Worm (Caenorhabditis elegans): ENCODE results near the gene C34F11.5.

Gene C34F11.5

ce11 chrII:5187934-5188333 lies 7.7 kb upstream of the C34F11.5 start:
- no peak for TF ChIP-seq B0310.2 (tag; optimal IDR thresholded peaks at IDR 0.05)
- no peak for TF ChIP-seq sea-1 (GFP tag; conservative IDR thresholded peaks at IDR 0.05)
- no peak for TF ChIP-seq F13C5.2 (tag; optimal IDR thresholded peaks at IDR 0.05)
- TF ChIP-seq tra-4 (tag; optimal IDR thresholded peaks at IDR 0.05), result no peak
- TF ChIP-seq tbx-11 (GFP tag; IDR thresholded peaks at IDR 0.05), result no peak
- TF ChIP-seq pes-1 (GFP tag; IDR thresholded peaks at IDR 0.05), result no peak
- no peak for TF ChIP-seq ceh-13 (GFP tag; optimal IDR thresholded peaks at IDR 0.05)
- no peak for TF ChIP-seq aly-1 (tag; optimal IDR thresholded peaks at IDR 0.05)
- no peak for TF ChIP-seq tbx-37 (GFP tag; conservative IDR thresholded peaks at IDR 0.05)
- TF ChIP-seq scrt-1 (GFP tag; IDR thresholded peaks at IDR 0.05), result no peak
- TF ChIP-seq hmg-4 (GFP tag; optimal IDR thresholded peaks at IDR 0.05), result no peak
- TF ChIP-seq ceh-36 (tag; optimal IDR thresholded peaks at IDR 0.05), result no peak

DNA sequence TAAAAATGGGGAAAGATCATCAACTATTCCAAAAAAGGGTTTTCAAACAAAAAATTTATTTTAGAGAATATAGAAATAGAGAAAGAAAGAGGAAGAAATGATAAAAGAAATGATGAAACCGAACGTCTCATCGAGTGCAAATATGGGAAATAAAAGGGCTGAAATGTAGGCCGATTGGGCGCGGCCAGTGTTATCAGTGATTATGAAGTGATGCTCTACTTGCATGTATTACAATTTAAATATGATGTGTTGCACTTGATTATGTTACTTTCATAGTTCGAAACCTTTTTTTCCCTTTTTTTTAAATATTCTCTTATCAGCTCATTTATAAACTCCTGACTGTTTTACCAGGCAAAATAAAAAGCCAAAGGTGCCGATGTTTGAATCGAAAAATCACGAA lies 3.8 kb upstream of the C34F11.5 start:
- no peak for TF ChIP-seq sea-1 (GFP tag; conservative IDR thresholded peaks at IDR 0.05)
- no peak for TF ChIP-seq ceh-13 (GFP tag; optimal IDR thresholded peaks at IDR 0.05)
- TF ChIP-seq hmg-4 (GFP tag; optimal IDR thresholded peaks at IDR 0.05), result no peak
- no peak for TF ChIP-seq tbx-37 (GFP tag; conservative IDR thresholded peaks at IDR 0.05)
- no peak for TF ChIP-seq hmbx-1 (tag; optimal IDR thresholded peaks at IDR 0.05)
- no peak for TF ChIP-seq F13C5.2 (tag; optimal IDR thresholded peaks at IDR 0.05)
- TF ChIP-seq scrt-1 (GFP tag; IDR thresholded peaks at IDR 0.05), result no peak
- TF ChIP-seq flt-1 (GFP tag; IDR thresholded peaks at IDR 0.05), result no peak
- no peak for TF ChIP-seq tra-4 (tag; optimal IDR thresholded peaks at IDR 0.05)
- TF ChIP-seq hnd-1 (tag; optimal IDR thresholded peaks at IDR 0.05), result no peak
- no peak for TF ChIP-seq B0310.2 (tag; optimal IDR thresholded peaks at IDR 0.05)
- no peak for TF ChIP-seq tbx-11 (GFP tag; IDR thresholded peaks at IDR 0.05)
- no peak for TF ChIP-seq ama-1 (optimal IDR thresholded peaks at IDR 0.05)
- no peak for TF ChIP-seq pes-1 (GFP tag; IDR thresholded peaks at IDR 0.05)
- TF ChIP-seq aly-1 (tag; optimal IDR thresholded peaks at IDR 0.05), result no peak
- TF ChIP-seq ets-7 (tag; optimal IDR thresholded peaks at IDR 0.05), result no peak
- no peak for TF ChIP-seq ceh-36 (tag; optimal IDR thresholded peaks at IDR 0.05)

DNA sequence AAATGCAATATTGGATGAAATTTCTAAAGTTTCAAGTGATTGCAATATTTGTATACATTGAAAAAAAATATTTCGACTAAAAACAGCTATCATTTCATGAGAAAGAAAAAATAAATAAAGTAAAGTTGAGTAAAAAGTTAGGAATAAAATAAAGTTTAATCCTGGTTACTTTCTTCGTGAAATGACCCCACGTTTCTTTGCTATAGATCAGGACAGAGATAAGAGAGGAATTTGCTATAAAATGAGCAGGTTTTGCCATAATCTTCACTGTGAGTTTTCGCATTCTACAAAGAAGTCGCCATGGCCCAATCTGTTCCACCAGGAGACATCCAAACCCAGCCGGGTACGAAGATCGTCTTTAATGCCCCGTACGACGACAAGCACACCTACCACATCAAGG lies 1.5 kb upstream of the C34F11.5 start, which contains the start of gene msp-49:
TSS of gene msp-49 (plus strand) at position 301 of the 400 bp plus-strand sequence.
- no peak for TF ChIP-seq hmg-4 (GFP tag; optimal IDR thresholded peaks at IDR 0.05)
- no peak for TF ChIP-seq tbx-11 (GFP tag; IDR thresholded peaks at IDR 0.05)
- no peak for TF ChIP-seq hnd-1 (tag; optimal IDR thresholded peaks at IDR 0.05)
- no peak for TF ChIP-seq hmbx-1 (tag; optimal IDR thresholded peaks at IDR 0.05)
- TF ChIP-seq sea-1 (GFP tag; conservative IDR thresholded peaks at IDR 0.05), result no peak
- TF ChIP-seq tra-4 (tag; optimal IDR thresholded peaks at IDR 0.05), result no peak
- TF ChIP-seq F13C5.2 (tag; optimal IDR thresholded peaks at IDR 0.05), result no peak
- TF ChIP-seq ets-7 (tag; optimal IDR thresholded peaks at IDR 0.05), result no peak
- TF ChIP-seq tbx-37 (GFP tag; conservative IDR thresholded peaks at IDR 0.05), result no peak
- no peak for TF ChIP-seq ama-1 (optimal IDR thresholded peaks at IDR 0.05)
- no peak for TF ChIP-seq flt-1 (GFP tag; IDR thresholded peaks at IDR 0.05)
- no peak for TF ChIP-seq pes-1 (GFP tag; IDR thresholded peaks at IDR 0.05)
- no peak for TF ChIP-seq scrt-1 (GFP tag; IDR thresholded peaks at IDR 0.05)
- TF ChIP-seq aly-1 (tag; optimal IDR thresholded peaks at IDR 0.05), result no peak

ce11 chrII:5199497-5199896 lies 3.9 kb downstream of the C34F11.5 start, which contains the start of gene msp-50:
Gene msp-50 (plus strand): TSS chrII:5199797.
- TF ChIP-seq B0310.2 (tag; optimal IDR thresholded peaks at IDR 0.05) (no peak), sea-1 (GFP tag; conservative IDR thresholded peaks at IDR 0.05) (no peak)

DNA sequence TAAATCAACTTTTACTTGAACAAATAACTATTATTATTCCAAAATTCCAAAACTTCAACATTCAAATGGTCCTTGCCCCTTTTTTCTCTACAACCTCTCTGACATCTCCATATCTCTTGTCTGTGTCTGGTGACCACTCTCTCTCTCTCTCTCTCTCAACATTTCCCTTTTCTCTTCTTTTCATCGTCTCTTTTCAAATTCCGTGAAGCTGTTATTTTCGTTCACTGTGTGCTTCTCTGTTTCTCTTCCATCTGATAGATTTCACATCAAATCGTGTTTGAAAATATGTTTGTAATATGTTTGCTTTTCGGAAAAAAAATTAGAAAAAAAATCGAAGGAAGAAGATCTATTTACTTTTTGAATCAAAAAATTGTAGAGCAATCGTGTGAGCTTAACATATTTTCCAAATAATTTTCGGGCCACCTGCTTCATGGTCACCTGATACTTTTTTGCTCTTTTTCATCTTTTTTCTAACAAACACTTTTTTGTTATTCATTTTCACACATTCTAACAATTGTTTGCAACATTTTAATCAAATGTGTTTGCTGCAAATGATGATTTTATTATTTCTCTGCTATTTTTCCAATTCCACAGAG lies 5.5 kb downstream of the C34F11.5 start:
- TF ChIP-seq flt-1 (GFP tag; IDR thresholded peaks at IDR 0.05), result no peak
- TF ChIP-seq scrt-1 (GFP tag; IDR thresholded peaks at IDR 0.05), result no peak
- no peak for TF ChIP-seq aly-1 (tag; optimal IDR thresholded peaks at IDR 0.05)
- TF ChIP-seq hmbx-1 (tag; optimal IDR thresholded peaks at IDR 0.05), result no peak
- TF ChIP-seq F13C5.2 (tag; optimal IDR thresholded peaks at IDR 0.05), result no peak
- TF ChIP-seq B0310.2 (tag; optimal IDR thresholded peaks at IDR 0.05), result no peak
- TF ChIP-seq ceh-36 (tag; optimal IDR thresholded peaks at IDR 0.05), result no peak
- no peak for TF ChIP-seq hnd-1 (tag; optimal IDR thresholded peaks at IDR 0.05)
- no peak for TF ChIP-seq ceh-13 (GFP tag; optimal IDR thresholded peaks at IDR 0.05)
- TF ChIP-seq tra-4 (tag; optimal IDR thresholded peaks at IDR 0.05), result no peak
- no peak for TF ChIP-seq hmg-4 (GFP tag; optimal IDR thresholded peaks at IDR 0.05)

- TF ChIP-seq hmbx-1 (tag; optimal IDR thresholded peaks at IDR 0.05) (no peak), hmg-4 (GFP tag; optimal IDR thresholded peaks at IDR 0.05) (no peak), ceh-13 (GFP tag; optimal IDR thresholded peaks at IDR 0.05) (no peak), pes-1 (GFP tag; IDR thresholded peaks at IDR 0.05) (no peak), B0310.2 (tag; optimal IDR thresholded peaks at IDR 0.05) (no peak), F13C5.2 (tag; optimal IDR thresholded peaks at IDR 0.05) (no peak), tra-4 (tag; optimal IDR thresholded peaks at IDR 0.05) (no peak), scrt-1 (GFP tag; IDR thresholded peaks at IDR 0.05) (no peak)
Measured at ce11 chrII:5201922-5202562, 6.4 kb downstream of the C34F11.5 start.

- no peak for TF ChIP-seq B0310.2 (tag; optimal IDR thresholded peaks at IDR 0.05)
- no peak for TF ChIP-seq ceh-13 (GFP tag; optimal IDR thresholded peaks at IDR 0.05)
- TF ChIP-seq tra-4 (tag; optimal IDR thresholded peaks at IDR 0.05), result no peak
- TF ChIP-seq flt-1 (GFP tag; IDR thresholded peaks at IDR 0.05), result no peak
- no peak for TF ChIP-seq tbx-11 (GFP tag; IDR thresholded peaks at IDR 0.05)
Measured at ce11 chrII:5202930-5203329, 7.3 kb downstream of the C34F11.5 start, which contains the start of gene ampd-1. Gene ampd-1 (plus strand): TSS chrII:5203322.

- TF ChIP-seq tra-4 (tag; optimal IDR thresholded peaks at IDR 0.05) (no peak), scrt-1 (GFP tag; IDR thresholded peaks at IDR 0.05) (no peak), ets-7 (tag; optimal IDR thresholded peaks at IDR 0.05) (no peak), flt-1 (GFP tag; IDR thresholded peaks at IDR 0.05) (no peak), F13C5.2 (tag; optimal IDR thresholded peaks at IDR 0.05) (no peak), pes-1 (GFP tag; IDR thresholded peaks at IDR 0.05) (no peak)
Measured at ce11 chrII:5205286-5205685, 9.7 kb downstream of the C34F11.5 start.
